Fruit fly (Drosophila melanogaster): ENCODE results near the gene CG7329.
A peak's percentile ranks its signal among the peaks of the same experiment; 100 is the strongest.

The CG7329 gene

dm6 chr2L:10665603-10666002 lies 27.3 kb upstream of the CG7329 start:
- TF ChIP-seq cic (GFP tag; optimal IDR thresholded peaks at IDR 0.05) (no peak), Clk (GFP tag; optimal IDR thresholded peaks at IDR 0.05) (no peak), CG1620 (GFP tag; optimal IDR thresholded peaks at IDR 0.05) (no peak), Mnt (GFP tag; optimal IDR thresholded peaks at IDR 0.05) (no peak), Hr96 (GFP tag; optimal IDR thresholded peaks at IDR 0.05) (no peak), CG11617 (GFP tag; optimal IDR thresholded peaks at IDR 0.05) (no peak), kay (GFP tag; ENCODE audit: borderline replicate concordance) (no peak), CG7045 (GFP tag; optimal IDR thresholded peaks at IDR 0.05) (no peak), CG5204 (GFP tag; optimal IDR thresholded peaks at IDR 0.05) (no peak), tj (GFP tag; optimal IDR thresholded peaks at IDR 0.05) (no peak), toe (GFP tag; optimal IDR thresholded peaks at IDR 0.05) (no peak), CG33017 (tag; optimal IDR thresholded peaks at IDR 0.05) (no peak), pad (GFP tag; optimal IDR thresholded peaks at IDR 0.05) (no peak)

dm6 chr2L:10661490-10662240 lies 23.4 kb upstream of the CG7329 start, which contains the start of gene CG31871:
TSS of gene CG31871 (plus strand) at chr2L:10662081.
- TF ChIP-seq ovo (GFP tag; optimal IDR thresholded peaks at IDR 0.05), result no peak
- TF ChIP-seq cic (GFP tag; optimal IDR thresholded peaks at IDR 0.05), result no peak
- TF ChIP-seq kay (GFP tag; ENCODE audit: borderline replicate concordance), result no peak
- peak; percentile 22 for TF ChIP-seq CG7045 (GFP tag; optimal IDR thresholded peaks at IDR 0.05)

- TF ChIP-seq toe (GFP tag; optimal IDR thresholded peaks at IDR 0.05) (no peak), CG7045 (GFP tag; optimal IDR thresholded peaks at IDR 0.05) (no peak), CG7101 (tag; optimal IDR thresholded peaks at IDR 0.05) (no peak), CG1620 (GFP tag; optimal IDR thresholded peaks at IDR 0.05) (no peak), CG14711 (tag; optimal IDR thresholded peaks at IDR 0.05) (no peak), kay (GFP tag; ENCODE audit: borderline replicate concordance) (no peak), CG33017 (tag; optimal IDR thresholded peaks at IDR 0.05) (no peak), Hr96 (GFP tag; optimal IDR thresholded peaks at IDR 0.05) (no peak), CG5204 (GFP tag; optimal IDR thresholded peaks at IDR 0.05) (no peak), bab1 (GFP tag; optimal IDR thresholded peaks at IDR 0.05) (no peak), cic (GFP tag; optimal IDR thresholded peaks at IDR 0.05) (no peak), Clk (GFP tag; optimal IDR thresholded peaks at IDR 0.05) (no peak), pad (GFP tag; optimal IDR thresholded peaks at IDR 0.05) (no peak), tj (GFP tag; optimal IDR thresholded peaks at IDR 0.05) (no peak), ovo (GFP tag; optimal IDR thresholded peaks at IDR 0.05) (no peak), cnc (optimal IDR thresholded peaks at IDR 0.05) (no peak), Mnt (GFP tag; optimal IDR thresholded peaks at IDR 0.05) (no peak), Crg-1 (GFP tag; optimal IDR thresholded peaks at IDR 0.05) (no peak), CG11617 (GFP tag; optimal IDR thresholded peaks at IDR 0.05) (no peak), CG12768 (GFP tag; optimal IDR thresholded peaks at IDR 0.05) (no peak)
Measured at dm6 chr2L:10657981-10658380, 19.7 kb upstream of the CG7329 start, which contains the start of gene CG45690. TSS of gene CG45690 (plus strand) at chr2L:10658281.

DNA sequence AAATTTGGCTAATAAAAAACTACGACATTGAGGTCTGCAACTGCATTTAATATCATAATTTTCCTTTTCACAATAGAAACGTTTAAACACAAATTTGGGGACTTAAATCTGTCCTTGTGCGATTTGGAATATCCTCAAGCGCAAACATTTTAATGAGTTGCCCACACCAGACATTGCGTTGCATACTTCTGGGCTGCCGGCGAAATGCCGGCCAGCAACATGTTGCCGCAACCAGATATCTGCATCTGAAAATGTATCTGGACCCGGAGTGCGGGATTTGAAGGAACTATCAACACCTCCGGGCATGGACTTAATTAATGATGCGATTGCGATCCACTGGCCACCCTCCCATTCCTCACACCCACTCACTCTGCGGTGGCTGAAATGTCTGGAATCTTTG lies 16.2 kb upstream of the CG7329 start:
- TF ChIP-seq cic (GFP tag; optimal IDR thresholded peaks at IDR 0.05), result no peak
- TF ChIP-seq Crg-1 (GFP tag; optimal IDR thresholded peaks at IDR 0.05), result no peak
- TF ChIP-seq kay (GFP tag; ENCODE audit: borderline replicate concordance), result no peak
- TF ChIP-seq Hr96 (GFP tag; optimal IDR thresholded peaks at IDR 0.05), result no peak

DNA sequence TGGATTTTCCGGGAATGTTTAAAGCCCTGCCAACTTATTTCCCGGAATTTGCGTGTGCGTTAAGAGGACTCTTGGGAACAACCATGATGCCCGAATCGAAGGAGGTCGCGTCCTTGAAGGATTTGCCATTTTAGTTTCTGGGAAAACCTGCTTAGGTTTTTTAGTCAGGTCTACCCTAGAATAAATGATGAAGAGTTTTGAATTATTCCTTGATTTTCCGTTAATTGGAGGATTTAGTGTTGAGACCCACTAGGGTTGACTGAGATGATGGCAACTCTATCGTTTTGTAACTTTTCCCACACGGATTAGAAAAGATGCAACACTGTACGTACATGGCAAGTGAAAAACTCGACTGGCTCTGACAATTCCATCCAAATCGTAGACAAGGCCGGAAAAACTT lies 13.0 kb upstream of the CG7329 start, which contains the start of gene dbf:
TSS of gene dbf (plus strand) at position 301 of the 400 bp plus-strand sequence.
- TF ChIP-seq CG12768 (GFP tag; optimal IDR thresholded peaks at IDR 0.05), result no peak
- TF ChIP-seq CG11617 (GFP tag; optimal IDR thresholded peaks at IDR 0.05), result no peak
- TF ChIP-seq toe (GFP tag; optimal IDR thresholded peaks at IDR 0.05), result no peak
- TF ChIP-seq pad (GFP tag; optimal IDR thresholded peaks at IDR 0.05), result no peak
- no peak for TF ChIP-seq kay (GFP tag; ENCODE audit: borderline replicate concordance)
- no peak for TF ChIP-seq cic (GFP tag; optimal IDR thresholded peaks at IDR 0.05)
- TF ChIP-seq CG33017 (tag; optimal IDR thresholded peaks at IDR 0.05), result no peak
- no peak for TF ChIP-seq Mnt (GFP tag; optimal IDR thresholded peaks at IDR 0.05)
- TF ChIP-seq CG5204 (GFP tag; optimal IDR thresholded peaks at IDR 0.05), result no peak
- TF ChIP-seq cnc (optimal IDR thresholded peaks at IDR 0.05), result no peak
- TF ChIP-seq CG7045 (GFP tag; optimal IDR thresholded peaks at IDR 0.05), result no peak
- TF ChIP-seq Hr96 (GFP tag; optimal IDR thresholded peaks at IDR 0.05), result no peak
- TF ChIP-seq ovo (GFP tag; optimal IDR thresholded peaks at IDR 0.05), result no peak
- TF ChIP-seq bab1 (GFP tag; optimal IDR thresholded peaks at IDR 0.05), result no peak
- TF ChIP-seq Clk (GFP tag; optimal IDR thresholded peaks at IDR 0.05), result no peak
- no peak for TF ChIP-seq tj (GFP tag; optimal IDR thresholded peaks at IDR 0.05)
- no peak for TF ChIP-seq CG14711 (tag; optimal IDR thresholded peaks at IDR 0.05)
- no peak for TF ChIP-seq CG7101 (tag; optimal IDR thresholded peaks at IDR 0.05)
- TF ChIP-seq Crg-1 (GFP tag; optimal IDR thresholded peaks at IDR 0.05), result no peak
- TF ChIP-seq CG1620 (GFP tag; optimal IDR thresholded peaks at IDR 0.05), result no peak

dm6 chr2L:10647720-10648349 lies 9.6 kb upstream of the CG7329 start:
- no peak for TF ChIP-seq kay (GFP tag; ENCODE audit: borderline replicate concordance)
- no peak for TF ChIP-seq CG12768 (GFP tag; optimal IDR thresholded peaks at IDR 0.05)
- TF ChIP-seq toe (GFP tag; optimal IDR thresholded peaks at IDR 0.05), result no peak
- TF ChIP-seq CG11617 (GFP tag; optimal IDR thresholded peaks at IDR 0.05), result no peak
- TF ChIP-seq Crg-1 (GFP tag; optimal IDR thresholded peaks at IDR 0.05), result no peak
- TF ChIP-seq CG7101 (tag; optimal IDR thresholded peaks at IDR 0.05), result no peak
- no peak for TF ChIP-seq CG1620 (GFP tag; optimal IDR thresholded peaks at IDR 0.05)
- TF ChIP-seq Mnt (GFP tag; optimal IDR thresholded peaks at IDR 0.05), result no peak
- TF ChIP-seq Clk (GFP tag; optimal IDR thresholded peaks at IDR 0.05), result no peak
- TF ChIP-seq cnc (optimal IDR thresholded peaks at IDR 0.05), result no peak
- TF ChIP-seq tj (GFP tag; optimal IDR thresholded peaks at IDR 0.05), result no peak
- TF ChIP-seq pad (GFP tag; optimal IDR thresholded peaks at IDR 0.05), result no peak
- no peak for TF ChIP-seq CG7045 (GFP tag; optimal IDR thresholded peaks at IDR 0.05)
- TF ChIP-seq cic (GFP tag; optimal IDR thresholded peaks at IDR 0.05), result no peak
- TF ChIP-seq CG5204 (GFP tag; optimal IDR thresholded peaks at IDR 0.05), result no peak
- TF ChIP-seq Hr96 (GFP tag; optimal IDR thresholded peaks at IDR 0.05), result no peak
- no peak for TF ChIP-seq CG33017 (tag; optimal IDR thresholded peaks at IDR 0.05)

Data from whole organism, adult.